Fruit fly (Drosophila melanogaster): ENCODE measurements around the gene prage.
A peak's percentile ranks its signal among the peaks of the same experiment; 100 is the strongest.

prage gene

DNA sequence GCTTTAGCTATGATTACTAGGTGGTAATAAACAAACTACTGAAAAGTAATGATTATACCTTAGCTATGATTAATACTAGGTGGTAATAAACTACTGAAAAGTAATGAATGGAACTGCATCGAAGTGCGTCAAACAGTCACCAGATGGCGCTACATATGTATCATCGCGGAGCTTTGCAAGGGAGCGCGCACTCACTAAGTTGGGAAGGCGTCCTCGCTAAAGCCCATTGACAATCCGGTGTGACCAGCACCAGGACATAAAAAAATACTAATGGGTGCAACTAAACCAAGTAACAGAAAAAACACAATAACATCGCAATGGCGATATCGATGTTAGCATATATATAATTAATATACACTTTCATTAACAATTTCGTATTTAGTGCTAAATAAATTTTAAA lies 893 bp upstream of the prage start (continued):
- no peak for TF ChIP-seq nom (GFP tag; optimal IDR thresholded peaks at IDR 0.05)
- TF ChIP-seq Scr (GFP tag; IDR thresholded peaks at IDR 0.05; ENCODE audit: partially characterized antibody), result peak; percentile 58
- no peak for TF ChIP-seq Doc2 (GFP tag; IDR thresholded peaks at IDR 0.05)
- no peak for TF ChIP-seq NC2β (GFP tag; optimal IDR thresholded peaks at IDR 0.05)
- TF ChIP-seq CG32772 (GFP tag; IDR thresholded peaks at IDR 0.05), result no peak
- no peak for TF ChIP-seq otp (GFP tag; IDR thresholded peaks at IDR 0.05)
- TF ChIP-seq hb (GFP tag; IDR thresholded peaks at IDR 0.05; ENCODE audit: partially characterized antibody), result no peak
- TF ChIP-seq CG2199 (GFP tag; IDR thresholded peaks at IDR 0.05), result peak; percentile 40; the same call in 1 of the 3 replicates
- TF ChIP-seq chm (GFP tag; IDR thresholded peaks at IDR 0.05), result no peak
- TF ChIP-seq lbe (GFP tag; optimal IDR thresholded peaks at IDR 0.05), result no peak
- no peak for TF ChIP-seq CG9215 (GFP tag; IDR thresholded peaks at IDR 0.05)
- TF ChIP-seq CG8765 (GFP tag; IDR thresholded peaks at IDR 0.05), result no peak
- no peak for TF ChIP-seq Hand (GFP tag; optimal IDR thresholded peaks at IDR 0.05)
- TF ChIP-seq sna (GFP tag; IDR thresholded peaks at IDR 0.05; ENCODE audit: partially characterized antibody), result no peak
- peak; percentile 60 for TF ChIP-seq Rfx (GFP tag; IDR thresholded peaks at IDR 0.05)
- no peak for TF ChIP-seq HLH54F (GFP tag; optimal IDR thresholded peaks at IDR 0.05)
- TF ChIP-seq exex (tag; optimal IDR thresholded peaks at IDR 0.05), result peak; percentile 11
- TF ChIP-seq CG10462 (GFP tag; optimal IDR thresholded peaks at IDR 0.05), result no peak
- TF ChIP-seq Hsf (GFP tag; optimal IDR thresholded peaks at IDR 0.05), result no peak
- TF ChIP-seq Hey (tag; optimal IDR thresholded peaks at IDR 0.05), result no peak
- TF ChIP-seq B-H2 (GFP tag; optimal IDR thresholded peaks at IDR 0.05), result peak; percentile 38
- TF ChIP-seq CG5245 (GFP tag; optimal IDR thresholded peaks at IDR 0.05), result no peak
- no peak for TF ChIP-seq sr (GFP tag; IDR thresholded peaks at IDR 0.05)
- no peak for TF ChIP-seq Nf-YB (GFP tag; optimal IDR thresholded peaks at IDR 0.05)
- no peak for TF ChIP-seq pb (GFP tag; optimal IDR thresholded peaks at IDR 0.05)
- TF ChIP-seq gcm (GFP tag; optimal IDR thresholded peaks at IDR 0.05), result no peak
- TF ChIP-seq CG4617 (GFP tag; optimal IDR thresholded peaks at IDR 0.05; ENCODE audit: borderline replicate concordance), result no peak
- TF ChIP-seq CG4328 (GFP tag; optimal IDR thresholded peaks at IDR 0.05), result no peak
- no peak for TF ChIP-seq crc (GFP tag; optimal IDR thresholded peaks at IDR 0.05)
- no peak for TF ChIP-seq CG17186 (GFP tag; optimal IDR thresholded peaks at IDR 0.05)
- no peak for TF ChIP-seq chn (GFP tag; optimal IDR thresholded peaks at IDR 0.05)
- no peak for TF ChIP-seq cato (GFP tag; optimal IDR thresholded peaks at IDR 0.05; ENCODE audit: borderline replicate concordance)
- TF ChIP-seq CG3281 (GFP tag; optimal IDR thresholded peaks at IDR 0.05), result no peak
- peak; percentile 72 for TF ChIP-seq gfzf (GFP tag; optimal IDR thresholded peaks at IDR 0.05)
- peak; percentile 84 for TF ChIP-seq pita (GFP tag; optimal IDR thresholded peaks at IDR 0.05)
- no peak for TF ChIP-seq Max (GFP tag; optimal IDR thresholded peaks at IDR 0.05)
- peak; percentile 51 for TF ChIP-seq knrl (GFP tag; IDR thresholded peaks at IDR 0.05; ENCODE audit: partially characterized antibody)
- TF ChIP-seq Asciz (GFP tag; optimal IDR thresholded peaks at IDR 0.05), result no peak
- TF ChIP-seq Oli (tag; optimal IDR thresholded peaks at IDR 0.05), result no peak
- no peak for TF ChIP-seq GATAe (GFP tag; conservative IDR thresholded peaks at IDR 0.05)
- TF ChIP-seq zen (tag; optimal IDR thresholded peaks at IDR 0.05), result peak; percentile 61
- TF ChIP-seq nerfin-2 (GFP tag; IDR thresholded peaks at IDR 0.05; ENCODE audit: partially characterized antibody), result no peak
- no peak for TF ChIP-seq C15 (GFP tag; IDR thresholded peaks at IDR 0.05)
- TF ChIP-seq sug (tag; optimal IDR thresholded peaks at IDR 0.05), result peak; percentile 27
- TF ChIP-seq CG4820 (GFP tag; optimal IDR thresholded peaks at IDR 0.05), result no peak
- no peak for TF ChIP-seq MESR4 (GFP tag; optimal IDR thresholded peaks at IDR 0.05)
- TF ChIP-seq eve (GFP tag; optimal IDR thresholded peaks at IDR 0.05), result no peak
- TF ChIP-seq shn (GFP tag; optimal IDR thresholded peaks at IDR 0.05), result no peak
- no peak for TF ChIP-seq CG31365 (tag; optimal IDR thresholded peaks at IDR 0.05)
- no peak for TF ChIP-seq CG2889 (GFP tag; IDR thresholded peaks at IDR 0.05)
- TF ChIP-seq danr (GFP tag; IDR thresholded peaks at IDR 0.05), result no peak
- TF ChIP-seq CG3407 (GFP tag; optimal IDR thresholded peaks at IDR 0.05), result no peak

All from whole organism, embryonic.